Fruit fly (Drosophila melanogaster) whole organism: Measurements from ENCODE around the gene MED26.
"Not testable (repeated sequence)": the region's sequence is repeated elsewhere in the genome, so short reads cannot be mapped to it uniquely, and the experiment has no call there.

ENCODE experiments used
- CG8478 ChIP-seq: fragments of >200 bp; optimal IDR thresholded peaks from 2 replicates; lab custom pipeline; 2018; ENCODE audit warnings: inconsistent platforms
- Dll ChIP-seq: fragments of >200 bp; optimal IDR thresholded peaks from 2 replicates; lab custom pipeline; 2017
- EcR ChIP-seq, 2 experiments: fragments of >200 bp; optimal IDR thresholded peaks; 2 replicates each; lab custom pipeline; 2017; ENCODE audit warnings: missing biosample characterization in 2 of 2, missing genetic modification characterization in 2 of 2, missing genetic modification reagents in 2 of 2
- pan ChIP-seq: fragments of >200 bp; optimal IDR thresholded peaks from 2 replicates; lab custom pipeline; 2017
- psq ChIP-seq: fragments of >200 bp; optimal IDR thresholded peaks from 2 replicates; lab custom pipeline; 2017
- usp ChIP-seq: fragments of >200 bp; optimal IDR thresholded peaks from 2 replicates; lab custom pipeline; 2017; ENCODE audit warnings: missing biosample characterization, missing genetic modification characterization, mixed read lengths

Gene MED26

DNA sequence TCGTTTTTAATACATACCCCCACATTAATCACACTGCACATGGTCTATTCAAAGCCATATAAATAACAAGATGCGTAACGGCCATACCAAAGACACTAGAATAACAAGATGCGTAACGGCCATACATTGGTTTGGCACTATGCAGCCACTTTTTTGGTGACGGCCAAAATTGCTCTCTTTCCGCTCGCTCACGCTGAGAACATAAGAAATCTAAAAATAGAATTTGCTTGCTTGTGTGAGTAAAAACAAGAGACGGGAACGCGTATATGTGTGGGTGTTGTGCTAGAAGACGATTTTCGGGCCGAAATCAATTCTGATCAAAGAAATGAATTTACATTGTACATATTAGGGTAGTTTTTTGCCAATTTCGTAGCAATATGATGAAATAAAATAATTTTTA lies at the start of gene MED26:
Gene MED26 (minus strand): TSS at position 101 of the 400 bp plus-strand sequence.
- not testable (repeated sequence) for TF ChIP-seq psq; usp (GFP tag; lab: Kevin White, UChicago); pan (lab: Kevin White, UChicago)

DNA sequence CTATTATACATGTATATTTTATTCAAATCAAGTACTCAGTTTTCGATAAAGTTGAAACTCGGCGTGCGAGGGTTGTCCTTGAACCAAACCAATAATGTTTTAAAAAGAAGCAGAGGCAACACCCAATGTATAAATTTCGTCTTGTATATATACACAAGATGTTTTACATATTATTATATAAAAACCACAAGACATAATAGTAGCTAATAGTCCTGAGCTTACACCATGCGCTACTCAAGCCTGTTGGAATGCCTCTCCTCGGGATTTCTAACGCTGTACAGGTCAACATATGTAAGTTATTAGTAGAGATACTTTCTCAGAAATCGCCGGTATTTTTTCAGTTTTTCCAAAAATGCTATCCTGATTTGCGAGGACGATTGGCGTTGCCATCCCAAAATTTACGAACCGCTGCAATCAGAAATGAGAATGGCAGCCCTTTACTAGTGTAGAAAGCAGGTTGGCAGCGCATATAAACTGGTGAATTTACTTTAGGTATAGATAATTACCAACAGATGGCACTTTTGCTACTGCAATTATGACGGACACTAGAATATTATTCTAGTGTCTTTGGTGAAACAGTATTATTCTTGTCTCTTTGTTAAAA lies 46.9 kb upstream of the MED26 start:
- TF ChIP-seq psq (no peak), usp (GFP tag; lab: Kevin White, UChicago) (no peak), CG8478 (no peak), pan (lab: Kevin White, UChicago) (no peak), Dll (lab: Kevin White, UChicago) (no peak), EcR (GFP tag; optimal IDR thresholded peaks at IDR 0.05; lab: Kevin White, UChicago) (no peak)

DNA sequence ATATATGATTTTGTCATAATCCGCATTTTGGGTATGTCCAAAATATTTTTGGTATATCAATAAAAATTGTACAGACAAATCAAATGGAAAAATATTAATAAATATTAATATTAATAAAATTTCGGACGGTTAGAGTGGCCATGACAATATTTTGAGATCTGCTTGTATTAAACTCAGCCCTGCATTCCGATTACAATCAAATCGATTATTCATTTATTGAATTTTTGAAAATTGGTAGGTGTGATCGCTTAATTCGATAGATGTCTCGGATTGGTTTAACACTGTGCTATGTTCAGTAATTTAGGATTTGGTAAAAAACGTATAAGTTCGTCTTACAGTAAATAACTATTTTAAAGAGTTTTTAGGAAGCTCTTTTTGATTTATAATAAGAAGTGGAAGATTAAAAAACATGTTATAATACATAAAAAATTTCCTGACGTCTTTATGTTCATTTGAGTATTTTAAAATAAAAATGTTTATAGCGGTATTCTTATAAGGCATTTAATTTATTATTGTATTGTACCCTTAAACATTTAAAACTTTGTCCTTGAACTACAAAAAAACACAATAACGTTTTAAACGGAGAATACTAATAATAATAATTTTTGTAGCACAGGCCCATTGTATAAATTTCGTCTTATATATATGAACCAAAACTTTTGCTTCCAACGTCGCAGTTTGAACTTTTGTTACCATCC lies 46.2 kb upstream of the MED26 start:
- no peak for TF ChIP-seq Dll (lab: Kevin White, UChicago)

DNA sequence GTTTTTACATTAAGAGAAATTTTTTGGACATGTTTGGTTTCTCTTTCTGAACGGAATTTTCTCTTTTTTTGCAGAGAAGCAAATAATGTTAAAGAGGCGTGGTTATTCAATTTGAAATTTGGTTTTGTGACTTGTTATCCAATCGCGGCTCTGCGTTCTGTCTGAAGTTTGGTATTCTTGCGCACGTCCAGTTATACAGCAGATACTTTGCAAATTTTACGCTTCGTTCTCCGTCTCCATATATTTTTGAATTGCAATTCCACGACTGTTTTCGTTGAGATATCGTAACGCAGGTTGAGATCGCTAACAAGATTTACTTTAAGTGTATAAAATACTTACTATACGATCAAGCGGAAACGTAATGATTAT lies 45.7 kb upstream of the MED26 start:
- TF ChIP-seq pan (lab: Kevin White, UChicago) = no peak
- no peak for TF ChIP-seq Dll (lab: Kevin White, UChicago)
- no peak for TF ChIP-seq usp (GFP tag; lab: Kevin White, UChicago)
- no peak for TF ChIP-seq CG8478
- no peak for TF ChIP-seq EcR (GFP tag; optimal IDR thresholded peaks at IDR 0.05; lab: Kevin White, UChicago)
- TF ChIP-seq psq = no peak

DNA sequence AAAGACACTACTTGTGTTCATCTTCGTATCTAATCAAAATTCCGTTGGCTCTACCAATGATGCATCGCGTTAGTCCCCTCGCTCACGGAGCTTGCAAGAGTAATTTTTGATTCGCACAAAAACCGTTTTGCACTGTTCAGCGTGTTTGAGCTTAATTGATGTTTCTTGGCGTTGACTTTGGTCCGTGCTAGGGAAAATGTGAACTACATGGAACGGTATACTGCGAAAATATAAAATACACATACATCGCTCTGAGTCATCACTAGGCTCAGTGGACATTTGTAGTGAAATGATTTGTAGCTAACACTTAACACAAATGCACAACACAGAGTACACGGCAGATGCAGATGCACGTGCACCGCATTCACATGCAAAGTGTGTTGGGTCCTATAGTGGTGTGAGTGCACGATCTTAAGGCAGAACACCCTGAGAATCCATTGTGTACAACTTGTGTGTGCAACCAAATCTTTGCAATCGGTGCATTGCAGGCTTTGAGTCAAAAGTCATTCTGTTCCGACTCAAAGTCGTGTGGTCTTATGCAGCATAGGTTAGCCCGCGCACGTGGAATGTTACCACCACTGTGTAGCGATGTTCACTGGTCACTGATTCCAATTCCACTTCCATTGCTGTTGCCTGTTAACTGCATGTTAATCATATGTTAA lies 45.1 kb upstream of the MED26 start, which contains the start of gene Sox102F:
Gene Sox102F (minus strand): TSS at position 604 of the 662 bp plus-strand sequence.
- TF ChIP-seq Dll (lab: Kevin White, UChicago) = no peak

DNA sequence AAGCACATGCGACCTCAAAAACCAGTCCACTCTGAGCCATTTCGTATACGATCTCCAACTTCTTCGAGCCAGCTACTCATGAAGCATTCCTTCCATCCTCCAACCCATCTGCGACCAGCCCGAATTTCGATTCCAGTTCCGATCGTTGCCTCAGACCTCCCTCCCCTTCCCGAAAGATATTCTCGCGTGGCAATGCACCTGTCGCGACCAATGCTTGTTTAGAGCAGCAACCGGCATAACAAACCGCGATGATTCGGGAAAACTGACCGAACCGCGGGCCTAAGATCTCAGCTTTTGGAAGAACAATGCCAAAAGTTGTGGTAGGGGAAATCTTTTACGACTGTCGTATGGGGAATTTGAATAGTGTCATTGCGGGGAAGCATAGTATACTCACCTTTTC lies 44.2 kb upstream of the MED26 start:
- TF ChIP-seq CG8478 (no peak), EcR (GFP tag; optimal IDR thresholded peaks at IDR 0.05; lab: Kevin White, UChicago) (peak in 1 of 2 experiments; percentile 53)

DNA sequence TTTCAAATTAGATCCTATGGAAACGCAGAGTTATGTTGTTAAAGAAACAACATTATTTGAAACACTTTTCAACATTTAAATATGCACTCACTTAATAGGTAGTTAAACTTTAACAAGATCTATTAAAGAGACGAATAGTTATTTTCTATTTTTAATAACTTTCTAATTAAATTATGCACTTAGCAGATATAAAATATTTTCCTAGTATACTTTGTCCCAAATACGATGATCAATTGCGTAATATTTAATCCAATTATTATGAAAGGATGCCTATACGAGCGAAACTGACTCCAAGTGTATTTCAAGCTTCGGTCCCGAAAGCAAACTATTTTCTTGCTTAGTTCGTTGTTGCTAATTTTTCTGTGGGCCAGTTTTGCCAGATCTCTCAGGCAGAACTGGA lies 43.0 kb upstream of the MED26 start:
- no peak for TF ChIP-seq psq

DNA sequence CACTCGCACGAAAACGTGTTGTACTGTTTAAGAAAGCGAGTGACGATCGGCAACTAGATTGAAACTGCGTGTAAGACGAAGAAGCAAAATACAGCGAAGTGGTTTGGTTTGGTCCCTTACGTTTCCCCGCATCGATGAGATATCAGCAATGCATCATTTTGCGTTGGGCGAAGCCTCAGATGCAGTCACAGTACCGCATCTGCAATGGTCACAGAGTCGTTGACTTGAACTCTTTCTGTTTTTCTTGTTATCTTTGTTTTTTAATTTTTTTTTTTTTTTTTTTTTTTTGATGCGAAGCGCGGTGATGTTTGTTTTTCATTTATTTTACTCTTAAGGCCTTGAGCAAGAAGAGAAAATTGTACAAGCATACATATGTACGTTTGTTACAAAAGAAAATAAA lies 41.0 kb upstream of the MED26 start:
- TF ChIP-seq pan (lab: Kevin White, UChicago) = no peak
- TF ChIP-seq CG8478 = no peak
- no peak for TF ChIP-seq usp (GFP tag; lab: Kevin White, UChicago)

DNA sequence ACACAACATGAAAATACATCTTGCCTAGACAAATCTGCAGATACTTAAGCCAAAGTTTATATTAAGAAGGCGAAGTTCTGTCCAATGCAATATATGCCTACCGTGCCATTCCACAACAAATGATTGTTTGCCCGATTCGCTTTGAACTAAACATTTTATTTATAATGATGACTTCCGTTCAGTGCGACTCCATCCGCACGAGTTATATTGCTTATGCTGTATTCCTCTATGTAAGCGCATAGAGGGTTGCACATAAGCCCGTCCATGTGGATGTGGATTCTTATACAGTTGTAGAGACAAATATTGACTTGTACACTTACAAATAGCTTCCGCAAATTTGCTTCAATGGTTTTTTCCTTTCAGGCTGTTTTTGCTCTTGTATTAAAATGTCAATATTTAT lies 35.3 kb upstream of the MED26 start:
- no peak for TF ChIP-seq pan (lab: Kevin White, UChicago)
- TF ChIP-seq EcR (GFP tag; optimal IDR thresholded peaks at IDR 0.05; lab: Kevin White, UChicago) = no peak
- no peak for TF ChIP-seq psq
- TF ChIP-seq usp (GFP tag; lab: Kevin White, UChicago) = no peak
- no peak for TF ChIP-seq Dll (lab: Kevin White, UChicago)
- no peak for TF ChIP-seq CG8478

DNA sequence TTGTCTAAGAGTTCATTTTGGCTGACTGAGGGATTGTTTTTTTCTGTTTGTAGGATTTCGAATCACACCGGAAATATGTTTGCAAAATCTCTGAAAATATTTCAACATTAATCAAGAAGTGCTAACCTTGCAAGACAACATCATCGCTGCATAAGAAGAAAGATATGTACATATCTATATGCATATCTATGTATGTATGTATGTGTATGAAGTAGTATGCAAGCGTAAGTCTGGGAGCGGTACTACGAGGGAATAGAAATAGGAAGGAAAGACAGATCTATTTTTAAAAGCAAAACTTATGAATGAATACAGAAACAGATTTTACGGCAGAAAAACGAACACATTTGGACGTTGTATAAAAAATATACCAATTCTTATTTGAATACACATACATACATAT lies 29.0 kb upstream of the MED26 start:
- TF ChIP-seq usp (GFP tag; lab: Kevin White, UChicago) (no peak), psq (no peak), Dll (lab: Kevin White, UChicago) (no peak)

DNA sequence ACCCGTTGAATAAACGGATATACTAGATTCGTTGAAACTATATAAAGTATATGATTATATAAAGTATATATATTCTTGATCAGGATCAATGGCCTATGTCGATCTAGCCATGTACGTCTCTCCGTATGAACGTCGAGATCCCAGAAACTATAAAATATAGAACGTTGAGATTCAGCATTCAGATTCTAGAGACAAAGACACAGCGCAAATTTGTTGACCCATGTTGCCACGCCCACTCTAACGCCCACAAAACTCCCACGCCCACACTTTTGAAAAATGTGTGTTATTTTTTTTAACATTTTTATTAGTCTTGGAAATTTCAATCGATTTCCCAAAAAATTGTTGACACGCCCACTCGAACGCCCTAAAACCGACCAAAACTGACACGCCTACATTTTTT lies 27.7 kb upstream of the MED26 start:
- TF ChIP-seq usp (GFP tag; lab: Kevin White, UChicago) (no peak), Dll (lab: Kevin White, UChicago) (no peak), pan (lab: Kevin White, UChicago) (no peak), EcR (GFP tag; optimal IDR thresholded peaks at IDR 0.05; lab: Kevin White, UChicago) (no peak), psq (no peak), CG8478 (no peak)

DNA sequence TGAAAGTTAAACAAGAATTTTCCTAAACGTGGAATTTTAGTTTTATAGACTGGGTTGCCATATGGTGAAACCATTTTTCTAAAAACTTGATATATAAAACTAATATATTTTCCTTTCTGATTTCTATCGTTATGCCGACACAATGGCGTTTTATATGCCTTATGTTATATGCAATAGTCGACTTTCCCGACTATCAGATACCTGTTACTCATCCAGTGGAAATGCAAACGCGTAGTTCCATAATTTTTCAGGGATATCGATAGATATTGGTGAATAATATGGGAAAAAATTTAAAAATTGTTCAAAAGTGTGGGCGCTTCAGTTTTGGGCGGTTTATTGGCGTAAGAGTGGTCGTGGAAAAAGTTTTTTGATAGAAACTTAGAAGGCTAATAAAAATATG lies 22.1 kb upstream of the MED26 start:
- TF ChIP-seq usp (GFP tag; lab: Kevin White, UChicago) (no peak), Dll (lab: Kevin White, UChicago) (no peak), EcR (GFP tag; optimal IDR thresholded peaks at IDR 0.05; lab: Kevin White, UChicago) (no peak), CG8478 (no peak), psq (no peak), pan (lab: Kevin White, UChicago) (no peak)
